Fruit fly (Drosophila melanogaster) ovary, adult (tissue): ENCODE results near the gene CG31913.

Source experiments
- CG17801 ChIP-seq: fragments of 200-800 bp; optimal IDR thresholded peaks from 2 replicates; lab custom pipeline; 2019; ENCODE audit warnings: missing biosample characterization, mild to moderate bottlenecking, missing genetic modification characterization, moderate library complexity; ENCODE audit not compliant: partially characterized antibody

CG31913 gene

dm6 chr2L:5820930-5821329 is 37.1 kb downstream of the CG31913 start:
- TF ChIP-seq CG17801 (GFP tag; lab: Kevin White, UChicago) = no peak

dm6 chr2L:5823704-5824103 is 39.9 kb downstream of the CG31913 start, which contains the start of gene TrissinR:
Gene TrissinR, plus strand, starts transcription at chr2L:5824004.
- TF ChIP-seq CG17801 (GFP tag; lab: Kevin White, UChicago) = no peak
